Worm (Caenorhabditis elegans) whole organism, midembryonic: ENCODE measurements around the gene sms-3.
A peak's percentile ranks its signal among the peaks of the same experiment; 100 is the strongest.

ENCODE experiments used
- T22C8.4 ChIP-seq: fragments of 200-800 bp; sonication (Bioruptor generic); IDR thresholded peaks from 2 replicates; pipeline ENCODE4 v1.3.6; 2022; ENCODE audit warnings: missing genetic modification characterization, missing compliant biosample characterization
- cog-1 ChIP-seq: sonication (generic microtip); optimal IDR thresholded peaks from 2 replicates; lab custom pipeline; 2016; ENCODE audit warnings: missing genetic modification characterization, missing compliant biosample characterization
- flt-1 ChIP-seq: fragments of 200-800 bp; sonication (Bioruptor generic); IDR thresholded peaks from 2 replicates; pipeline ENCODE4 v1.3.6; 2022; ENCODE audit warnings: missing genetic modification characterization, missing compliant biosample characterization
- klf-2 ChIP-seq: fragments of 200-800 bp; sonication (Bioruptor generic); conservative IDR thresholded peaks from 2 replicates; pipeline ENCODE4 v1.3.6; 2022; ENCODE audit warnings: missing genetic modification reagents, missing genetic modification characterization, missing compliant biosample characterization
- med-1 ChIP-seq: sonication (generic microtip); optimal IDR thresholded peaks from 2 replicates; lab custom pipeline; 2017; ENCODE audit warnings: missing genetic modification characterization, mild to moderate bottlenecking, missing compliant biosample characterization, antibody characterized with exemption, missing genetic modification reagents; ENCODE audit not compliant: insufficient read depth
- tab-1 ChIP-seq: fragments of 200-800 bp; sonication (Bioruptor generic); IDR thresholded peaks from 2 replicates; pipeline ENCODE4 v1.3.6; 2022; ENCODE audit warnings: missing genetic modification characterization, missing compliant biosample characterization
- ztf-23 ChIP-seq: fragments of 200-800 bp; sonication (Bioruptor generic); IDR thresholded peaks from 2 replicates; pipeline ENCODE4 v1.3.6; 2022; ENCODE audit warnings: missing genetic modification reagents, missing genetic modification characterization, missing compliant biosample characterization
- ztf-29 ChIP-seq: fragments of 200-800 bp; sonication (Bioruptor generic); IDR thresholded peaks from 2 replicates; pipeline ENCODE4 v1.3.6; 2022; ENCODE audit warnings: missing genetic modification reagents, missing genetic modification characterization, missing compliant biosample characterization

- TF ChIP-seq med-1 (GFP tag; lab: Kevin White, UChicago) = peak; percentile 32
- 0 out of 2 replicates have a peak, but pooled peaks have one; percentile 15 for TF ChIP-seq flt-1 (GFP tag; lab: Robert Waterston, UW)
- no peak for TF ChIP-seq cog-1 (tag; lab: Kevin White, UChicago)
- TF ChIP-seq ztf-23 (GFP tag; lab: Robert Waterston, UW) = no peak
- TF ChIP-seq T22C8.4 (GFP tag; lab: Robert Waterston, UW) = no peak
- no peak for TF ChIP-seq klf-2 (GFP tag; lab: Robert Waterston, UW)
- TF ChIP-seq tab-1 (GFP tag; lab: Robert Waterston, UW) = peak; percentile 76
- TF ChIP-seq ztf-29 (GFP tag; lab: Robert Waterston, UW) = no peak
Observed at ce11 chrIII:1600670-1601194, at the start of gene sms-3.
